Worm (Caenorhabditis elegans) whole organism, L2 larva: ENCODE measurements around the gene Y38C1BA.1.
A peak's percentile ranks its signal among the peaks of the same experiment; 100 is the strongest.

Source experiments
- C34F6.9 ChIP-seq: fragments of 150-350 bp; optimal IDR thresholded peaks from 2 replicates; lab custom pipeline; 2014; ENCODE audit warnings: missing biosample characterization, missing genetic modification characterization
- F13H6.1 ChIP-seq: sonication (generic microtip); optimal IDR thresholded peaks from 2 replicates; lab custom pipeline; 2016; ENCODE audit warnings: missing genetic modification characterization, missing compliant biosample characterization
- R02D3.7 ChIP-seq: fragments of 150-350 bp; optimal IDR thresholded peaks from 2 replicates; lab custom pipeline; 2014; ENCODE audit warnings: missing biosample characterization, missing genetic modification characterization
- Y55F3AM.14 ChIP-seq: fragments of 200-800 bp; sonication (Bioruptor generic); optimal IDR thresholded peaks from 2 replicates; lab custom pipeline; 2018; ENCODE audit warnings: mild to moderate bottlenecking, missing genetic modification characterization, missing compliant biosample characterization
- ZK546.5 ChIP-seq: sonication (generic microtip); optimal IDR thresholded peaks from 2 replicates; lab custom pipeline; 2017; ENCODE audit warnings: missing biosample characterization, missing genetic modification characterization
- alr-1 ChIP-seq: fragments of 150-350 bp; optimal IDR thresholded peaks from 2 replicates; lab custom pipeline; 2014; ENCODE audit warnings: missing biosample characterization, missing genetic modification characterization
- blmp-1 ChIP-seq: sonication (generic microtip); optimal IDR thresholded peaks from 2 replicates; lab custom pipeline; 2017; ENCODE audit warnings: missing genetic modification characterization, mild to moderate bottlenecking, missing compliant biosample characterization, antibody characterized with exemption, moderate library complexity; ENCODE audit not compliant: insufficient read depth
- ceh-16 ChIP-seq: fragments of 150-350 bp; optimal IDR thresholded peaks from 2 replicates; lab custom pipeline; 2014; ENCODE audit warnings: missing biosample characterization, missing genetic modification characterization
- ceh-82 ChIP-seq: fragments of 150-350 bp; optimal IDR thresholded peaks from 2 replicates; lab custom pipeline; 2014; ENCODE audit warnings: missing biosample characterization, missing genetic modification characterization
- crh-2 ChIP-seq: sonication (generic microtip); optimal IDR thresholded peaks from 2 replicates; lab custom pipeline; 2017; ENCODE audit warnings: missing biosample characterization, missing genetic modification characterization
- dmd-4 ChIP-seq: sonication (generic microtip); optimal IDR thresholded peaks from 2 replicates; lab custom pipeline; 2017; ENCODE audit warnings: missing biosample characterization, missing genetic modification characterization
- egl-27 ChIP-seq: sonication (generic microtip); optimal IDR thresholded peaks from 3 replicates; lab custom pipeline; 2017; ENCODE audit warnings: missing biosample characterization, missing genetic modification reagents, missing genetic modification characterization
- elt-1 ChIP-seq: fragments of 150-350 bp; optimal IDR thresholded peaks from 2 replicates; lab custom pipeline; 2014; ENCODE audit warnings: missing biosample characterization, missing genetic modification characterization
- elt-3 ChIP-seq: sonication (generic microtip); optimal IDR thresholded peaks from 2 replicates; lab custom pipeline; 2017; ENCODE audit warnings: missing biosample characterization, missing genetic modification characterization
- fos-1 ChIP-seq: fragments of 150-350 bp; optimal IDR thresholded peaks from 2 replicates; lab custom pipeline; 2014; ENCODE audit warnings: missing biosample characterization, missing genetic modification characterization
- gmeb-1 ChIP-seq: fragments of 150-350 bp; optimal IDR thresholded peaks from 2 replicates; lab custom pipeline; 2014; ENCODE audit warnings: missing biosample characterization, missing genetic modification characterization
- lin-11 ChIP-seq: fragments of 150-350 bp; sonication (generic microtip); optimal IDR thresholded peaks from 2 replicates; lab custom pipeline; 2014; ENCODE audit warnings: missing biosample characterization, missing genetic modification characterization, inconsistent platforms, mixed read lengths
- lin-13 ChIP-seq: fragments of 150-350 bp; optimal IDR thresholded peaks from 2 replicates; lab custom pipeline; 2014; ENCODE audit warnings: missing biosample characterization, missing genetic modification reagents, missing genetic modification characterization
- lin-39 ChIP-seq: fragments of 150-350 bp; optimal IDR thresholded peaks from 2 replicates; lab custom pipeline; 2014; ENCODE audit warnings: missing biosample characterization, missing genetic modification reagents, missing genetic modification characterization
- lsy-2 ChIP-seq, 2 experiments: fragments of 150-350 bp in 1 of 2; sonication (generic microtip) in 1 of 2; optimal IDR thresholded peaks; 2 replicates each; lab custom pipeline; 2014 to 2017; ENCODE audit warnings: missing biosample characterization in 2 of 2, missing genetic modification characterization in 2 of 2
- mab-5 ChIP-seq: fragments of 150-350 bp; optimal IDR thresholded peaks from 2 replicates; lab custom pipeline; 2014; ENCODE audit warnings: missing biosample characterization, missing genetic modification characterization
- mbf-1 ChIP-seq: sonication (generic microtip); optimal IDR thresholded peaks from 2 replicates; lab custom pipeline; 2017; ENCODE audit warnings: missing biosample characterization, missing genetic modification characterization
- mdl-1 ChIP-seq, 2 experiments: fragments of 150-350 bp in 1 of 2; sonication (generic microtip) in 1 of 2; optimal IDR thresholded peaks; 2 replicates each; lab custom pipeline; 2017; ENCODE audit warnings: missing biosample characterization in 2 of 2, missing genetic modification characterization in 2 of 2
- nhr-10 ChIP-seq: sonication (generic microtip); optimal IDR thresholded peaks from 2 replicates; lab custom pipeline; 2017; ENCODE audit warnings: missing biosample characterization, missing genetic modification characterization
- nhr-11 ChIP-seq: fragments of 150-350 bp; optimal IDR thresholded peaks from 2 replicates; lab custom pipeline; 2014; ENCODE audit warnings: missing biosample characterization, missing genetic modification characterization
- nhr-12 ChIP-seq: fragments of 150-350 bp; optimal IDR thresholded peaks from 2 replicates; lab custom pipeline; 2014; ENCODE audit warnings: missing biosample characterization, missing genetic modification characterization
- nhr-129 ChIP-seq: fragments of 150-350 bp; optimal IDR thresholded peaks from 2 replicates; lab custom pipeline; 2014; ENCODE audit warnings: missing biosample characterization, missing genetic modification characterization
- nhr-21 ChIP-seq: fragments of 150-350 bp; optimal IDR thresholded peaks from 2 replicates; lab custom pipeline; 2014; ENCODE audit warnings: missing biosample characterization, missing genetic modification characterization
- nhr-23 ChIP-seq: fragments of 150-350 bp; optimal IDR thresholded peaks from 2 replicates; lab custom pipeline; 2014; ENCODE audit warnings: missing biosample characterization, missing genetic modification reagents, missing genetic modification characterization
- nhr-237 ChIP-seq: fragments of 150-350 bp; optimal IDR thresholded peaks from 2 replicates; lab custom pipeline; 2014; ENCODE audit warnings: missing biosample characterization, missing genetic modification characterization
- nhr-25 ChIP-seq: fragments of 150-350 bp; sonication (generic microtip); optimal IDR thresholded peaks from 3 replicates; lab custom pipeline; 2014; ENCODE audit warnings: missing biosample characterization, missing genetic modification characterization
- nhr-6 ChIP-seq: fragments of 150-350 bp; optimal IDR thresholded peaks from 2 replicates; lab custom pipeline; 2014; ENCODE audit warnings: missing biosample characterization, missing genetic modification characterization
- nhr-77 ChIP-seq: fragments of 150-350 bp; optimal IDR thresholded peaks from 2 replicates; lab custom pipeline; 2014; ENCODE audit warnings: missing biosample characterization, missing genetic modification characterization
- peb-1 ChIP-seq: fragments of 150-350 bp; optimal IDR thresholded peaks from 2 replicates; lab custom pipeline; 2014; ENCODE audit warnings: missing biosample characterization, missing genetic modification characterization
- sem-4 ChIP-seq: fragments of 150-350 bp; optimal IDR thresholded peaks from 2 replicates; lab custom pipeline; 2014; ENCODE audit warnings: missing biosample characterization, missing genetic modification reagents, missing genetic modification characterization
- skn-1 ChIP-seq: sonication (generic microtip); optimal IDR thresholded peaks from 2 replicates; lab custom pipeline; 2017; ENCODE audit warnings: missing biosample characterization, missing genetic modification characterization
- sma-3 ChIP-seq: sonication (generic microtip); optimal IDR thresholded peaks from 2 replicates; lab custom pipeline; 2016; ENCODE audit warnings: missing genetic modification reagents, missing genetic modification characterization, missing compliant biosample characterization
- sma-9 ChIP-seq, 2 experiments: fragments of 150-350 bp in 1 of 2; sonication (generic microtip) in 1 of 2; optimal IDR thresholded peaks; 2 replicates each; lab custom pipeline; 2014 to 2016; ENCODE audit warnings: missing genetic modification characterization in 2 of 2, mild to moderate bottlenecking in 1 of 2, missing biosample characterization in 1 of 2, missing compliant biosample characterization in 1 of 2, missing genetic modification reagents in 1 of 2, moderate library complexity in 1 of 2
- snpc-4 ChIP-seq: fragments of 150-350 bp; optimal IDR thresholded peaks from 2 replicates; lab custom pipeline; 2014; ENCODE audit warnings: missing biosample characterization, missing genetic modification characterization
- unc-39 ChIP-seq: fragments of 150-350 bp; optimal IDR thresholded peaks from 2 replicates; lab custom pipeline; 2014; ENCODE audit warnings: missing biosample characterization, missing genetic modification characterization
- unc-55 ChIP-seq: fragments of 150-350 bp; sonication (generic microtip); optimal IDR thresholded peaks from 3 replicates; lab custom pipeline; 2014; ENCODE audit warnings: missing biosample characterization, missing genetic modification reagents, missing genetic modification characterization
- unc-62 ChIP-seq: fragments of 150-350 bp; optimal IDR thresholded peaks from 2 replicates; lab custom pipeline; 2014; ENCODE audit warnings: missing biosample characterization, missing genetic modification reagents, missing genetic modification characterization
- zag-1 ChIP-seq: fragments of 150-350 bp; optimal IDR thresholded peaks from 2 replicates; lab custom pipeline; 2014; ENCODE audit warnings: missing biosample characterization, missing genetic modification characterization
- ztf-1 ChIP-seq: fragments of 200-800 bp; sonication (Bioruptor generic); conservative IDR thresholded peaks from 2 replicates; pipeline ENCODE4 v1.3.6; 2022; ENCODE audit warnings: missing genetic modification characterization, missing compliant biosample characterization
- ztf-11 ChIP-seq: sonication (generic microtip); optimal IDR thresholded peaks from 2 replicates; lab custom pipeline; 2017; ENCODE audit warnings: missing biosample characterization, missing genetic modification characterization
- ztf-4 ChIP-seq: fragments of 150-350 bp; optimal IDR thresholded peaks from 2 replicates; lab custom pipeline; 2014; ENCODE audit warnings: missing biosample characterization, missing genetic modification characterization

Y38C1BA.1 gene

ce11 chrIV:1771843-1772242, 31.9 kb downstream of the Y38C1BA.1 start, which contains the start of gene Y41D4A.1:
TSS of gene Y41D4A.1 (plus strand) at chrIV:1772143.
- TF ChIP-seq elt-1 (tag; lab: Kevin White, UChicago) (no peak), lin-11 (no peak), F13H6.1 (tag; lab: Kevin White, UChicago) (no peak), ZK546.5 (tag; lab: Kevin White, UChicago) (no peak), ztf-4 (tag; lab: Kevin White, UChicago) (no peak), blmp-1 (tag; lab: Kevin White, UChicago) (no peak)

DNA sequence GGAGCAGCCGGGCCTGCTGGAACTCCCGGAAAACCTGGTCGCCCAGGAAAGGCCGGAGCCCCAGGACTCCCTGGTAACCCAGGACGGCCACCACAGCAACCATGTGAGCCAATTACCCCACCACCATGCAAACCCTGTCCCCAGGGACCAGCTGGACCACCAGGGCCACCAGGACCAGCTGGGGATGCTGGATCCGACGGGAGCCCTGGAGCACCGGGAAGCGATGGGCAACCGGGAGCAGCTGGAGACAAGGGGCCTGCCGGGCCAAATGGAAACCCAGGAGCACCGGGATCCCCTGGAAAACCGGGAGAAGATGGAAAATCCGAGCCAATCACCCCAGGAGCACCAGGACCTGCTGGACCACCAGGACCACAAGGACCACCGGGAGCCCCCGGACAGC, 34.7 kb downstream of the Y38C1BA.1 start:
- TF ChIP-seq mdl-1 (tag; optimal IDR thresholded peaks at IDR 0.05; lab: Kevin White, UChicago) = no peak
- TF ChIP-seq nhr-25 = no peak
- TF ChIP-seq ztf-1 = no peak
- no peak for TF ChIP-seq zag-1
- TF ChIP-seq lin-11 = no peak
- no peak for TF ChIP-seq dmd-4 (tag; lab: Kevin White, UChicago)
- no peak for TF ChIP-seq ceh-82
- no peak for TF ChIP-seq nhr-77 (tag; lab: Kevin White, UChicago)
- TF ChIP-seq fos-1 = no peak
- TF ChIP-seq C34F6.9 (tag; lab: Kevin White, UChicago) = no peak

ce11 chrIV:1768288-1768687, 35.5 kb downstream of the Y38C1BA.1 start, which contains the start of gene col-108:
TSS of gene col-108 (plus strand) at chrIV:1768588.
- TF ChIP-seq alr-1 (tag; lab: Kevin White, UChicago) = no peak
- TF ChIP-seq mbf-1 = no peak

ce11 chrIV:1765954-1766353, 37.8 kb downstream of the Y38C1BA.1 start:
- TF ChIP-seq C34F6.9 (tag; lab: Kevin White, UChicago) (peak; percentile 58), nhr-77 (tag; lab: Kevin White, UChicago) (no peak), ceh-16 (tag; lab: Kevin White, UChicago) (no peak), dmd-4 (tag; lab: Kevin White, UChicago) (no peak), unc-55 (GFP tag; lab: Kevin White, UChicago) (no peak), ZK546.5 (tag; lab: Kevin White, UChicago) (no peak), unc-62 (GFP tag; lab: Kevin White, UChicago) (no peak), nhr-6 (tag; lab: Kevin White, UChicago) (no peak), lsy-2 (tag; optimal IDR thresholded peaks at IDR 0.05; lab: Kevin White, UChicago) (peak in 1 of 2 experiments; percentile 54), ztf-1 (no peak), elt-3 (no peak), egl-27 (peak; percentile 15), peb-1 (tag; lab: Kevin White, UChicago) (no peak), unc-39 (tag; lab: Kevin White, UChicago) (no peak), ztf-11 (no peak), R02D3.7 (tag; lab: Kevin White, UChicago) (no peak), gmeb-1 (tag; lab: Kevin White, UChicago) (no peak), fos-1 (no peak), lin-11 (peak; percentile 3), nhr-10 (no peak), ceh-82 (no peak), lin-39 (tag; lab: Kevin White, UChicago) (no peak), nhr-25 (no peak), mdl-1 (tag; optimal IDR thresholded peaks at IDR 0.05; lab: Kevin White, UChicago) (peak in 1 of 2 experiments; percentile 46), mab-5 (tag; lab: Kevin White, UChicago) (no peak), sma-9 (GFP tag; optimal IDR thresholded peaks at IDR 0.05; lab: Kevin White, UChicago) (peak; percentile 66), sma-9 (tag; optimal IDR thresholded peaks at IDR 0.05; lab: Kevin White, UChicago) (no peak), skn-1 (tag; lab: Kevin White, UChicago) (no peak), lin-13 (no peak), zag-1 (peak; percentile 21), elt-1 (tag; lab: Kevin White, UChicago) (no peak), Y55F3AM.14 (GFP tag; lab: Kevin White, UChicago) (no peak), nhr-129 (tag; lab: Kevin White, UChicago) (peak; percentile 27), nhr-12 (no peak), F13H6.1 (tag; lab: Kevin White, UChicago) (peak; percentile 56), blmp-1 (tag; lab: Kevin White, UChicago) (no peak), snpc-4 (tag; lab: Kevin White, UChicago) (no peak), ztf-4 (tag; lab: Kevin White, UChicago) (no peak), nhr-237 (no peak), mbf-1 (no peak), nhr-11 (tag; lab: Kevin White, UChicago) (no peak), crh-2 (no peak), alr-1 (tag; lab: Kevin White, UChicago) (no peak), sem-4 (tag; lab: Kevin White, UChicago) (peak; percentile 71), nhr-21 (tag; lab: Kevin White, UChicago) (no peak), nhr-23 (tag; lab: Kevin White, UChicago) (no peak), sma-3 (GFP tag; lab: Kevin White, UChicago) (no peak)
